Worm (Caenorhabditis elegans) whole organism, young adult: ENCODE results near the gene tre-3.

ENCODE experiments used
- F49E8.2 ChIP-seq: sonication (generic microtip); optimal IDR thresholded peaks from 3 replicates; lab custom pipeline; 2017; ENCODE audit warnings: missing genetic modification characterization, mild to moderate bottlenecking, missing compliant biosample characterization, antibody characterized with exemption, moderate library complexity; ENCODE audit not compliant: insufficient read depth
- ama-1 ChIP-seq, 3 experiments: fragments of 150-350 bp in 1 of 3; sonication (generic microtip) in 2 of 3; optimal IDR thresholded peaks; 2 replicates each; lab custom pipeline; 2014 to 2018; ENCODE audit warnings: missing biosample characterization in 2 of 3, missing genetic modification characterization in 2 of 3, missing genetic modification reagents in 2 of 3
- attf-3 ChIP-seq: fragments of 200-800 bp; sonication (Bioruptor generic); conservative IDR thresholded peaks from 2 replicates; pipeline ENCODE4 v1.3.6; 2022; ENCODE audit warnings: missing genetic modification reagents, missing genetic modification characterization, missing compliant biosample characterization
- hlh-12 ChIP-seq: sonication (generic microtip); optimal IDR thresholded peaks from 2 replicates; lab custom pipeline; 2016; ENCODE audit warnings: missing genetic modification characterization, missing compliant biosample characterization
- hlh-26 ChIP-seq: fragments of 200-800 bp; sonication (Bioruptor generic); conservative IDR thresholded peaks from 2 replicates; pipeline ENCODE4 v1.3.6; 2022; ENCODE audit warnings: missing genetic modification reagents, missing genetic modification characterization, missing compliant biosample characterization
- lag-1 ChIP-seq: fragments of 200-800 bp; sonication (Bioruptor generic); IDR thresholded peaks from 2 replicates; pipeline ENCODE4 v1.3.6; 2022; ENCODE audit warnings: missing genetic modification reagents, missing genetic modification characterization, missing compliant biosample characterization
- madf-6 ChIP-seq: fragments of 200-800 bp; sonication (Bioruptor generic); IDR thresholded peaks from 2 replicates; pipeline ENCODE4 v1.3.6; 2022; ENCODE audit warnings: missing genetic modification reagents, missing genetic modification characterization, missing compliant biosample characterization
- nhr-80 ChIP-seq: sonication (generic microtip); optimal IDR thresholded peaks from 2 replicates; lab custom pipeline; 2016; ENCODE audit warnings: missing genetic modification characterization, missing compliant biosample characterization
- pha-4 ChIP-seq: fragments of 150-350 bp; sonication (generic microtip); optimal IDR thresholded peaks from 2 replicates; lab custom pipeline; 2014; ENCODE audit warnings: missing biosample characterization, missing genetic modification reagents, missing genetic modification characterization
- rpc-1 ChIP-seq, 2 experiments: fragments of 150-350 bp in 1 of 2; sonication (generic microtip) in 1 of 2; optimal IDR thresholded peaks; 2 replicates each; lab custom pipeline; 2014 to 2018; ENCODE audit warnings: missing biosample characterization in 1 of 2, missing genetic modification characterization in 1 of 2, missing genetic modification reagents in 1 of 2, missing genotype in 1 of 2
- unc-62 ChIP-seq: fragments of 150-350 bp; optimal IDR thresholded peaks from 2 replicates; lab custom pipeline; 2014; ENCODE audit warnings: missing biosample characterization, missing genetic modification reagents, missing genetic modification characterization

ce11 chrV:11760371-11760770 lies 44.7 kb upstream of the tre-3 start, which contains the start of gene T04F3.5:
- TF ChIP-seq pha-4 (tag; lab: Kevin White, UChicago) (no peak), lag-1 (GFP tag; lab: Robert Waterston, UW) (no peak), ama-1 (optimal IDR thresholded peaks at IDR 0.05; lab: Kevin White, UChicago) (no peak), ama-1 (GFP tag; optimal IDR thresholded peaks at IDR 0.05; lab: Kevin White, UChicago) (no peak), madf-6 (GFP tag; lab: Robert Waterston, UW) (no peak), rpc-1 (optimal IDR thresholded peaks at IDR 0.05; lab: Kevin White, UChicago) (no peak), rpc-1 (tag; optimal IDR thresholded peaks at IDR 0.05; lab: Kevin White, UChicago) (no peak), unc-62 (GFP tag; lab: Kevin White, UChicago) (no peak), hlh-12 (no peak), hlh-26 (GFP tag; lab: Robert Waterston, UW) (no peak), F49E8.2 (no peak), nhr-80 (tag; lab: Kevin White, UChicago) (no peak), attf-3 (GFP tag; lab: Robert Waterston, UW) (no peak)
